Worm (Caenorhabditis elegans): ENCODE measurements around the gene srsx-24.

- TF ChIP-seq nhr-25 (tag; optimal IDR thresholded peaks at IDR 0.05) (no peak), nhr-28 (tag; optimal IDR thresholded peaks at IDR 0.05) (no peak), elt-1 (tag; optimal IDR thresholded peaks at IDR 0.05) (no peak), ztf-4 (tag; optimal IDR thresholded peaks at IDR 0.05) (no peak)
These were observed 9.7 kb downstream of the srsx-24 start, which contains the start of gene srj-14 for ce11 chrV:7369578-7369977.

Data from whole organism, L3 larva.